Worm (Caenorhabditis elegans) whole organism, mixed stage, embryonic: Measurements from ENCODE around the gene C05E7.3.

Source experiments
- bed-3 ChIP-seq: fragments of 200-800 bp; sonication (Bioruptor generic); optimal IDR thresholded peaks from 3 replicates; lab custom pipeline; 2018; ENCODE audit warnings: mild to moderate bottlenecking, missing genetic modification characterization, moderate library complexity, missing compliant biosample characterization
- ceh-39 ChIP-seq: fragments of 150-350 bp; optimal IDR thresholded peaks from 2 replicates; lab custom pipeline; 2014; ENCODE audit warnings: missing biosample characterization, missing genetic modification characterization
- ceh-83 ChIP-seq: fragments of 200-800 bp; sonication (Bioruptor generic); optimal IDR thresholded peaks from 2 replicates; lab custom pipeline; 2018; ENCODE audit warnings: mild to moderate bottlenecking, missing genetic modification characterization, missing compliant biosample characterization
- ces-1 ChIP-seq: fragments of 150-350 bp; optimal IDR thresholded peaks from 2 replicates; lab custom pipeline; 2014; ENCODE audit warnings: missing biosample characterization, missing genetic modification reagents, missing genetic modification characterization
- cnd-1 ChIP-seq: fragments of 200-800 bp; sonication (Bioruptor generic); optimal IDR thresholded peaks from 2 replicates; lab custom pipeline; 2018; ENCODE audit warnings: mild to moderate bottlenecking, missing genetic modification characterization, missing compliant biosample characterization
- elt-1 ChIP-seq: sonication (generic microtip); optimal IDR thresholded peaks from 2 replicates; lab custom pipeline; 2017; ENCODE audit warnings: missing genetic modification characterization, mild to moderate bottlenecking, missing compliant biosample characterization, antibody characterized with exemption, moderate library complexity, borderline replicate concordance; ENCODE audit not compliant: insufficient read depth
- flh-1 ChIP-seq: fragments of 200-800 bp; sonication (Bioruptor generic); optimal IDR thresholded peaks from 2 replicates; lab custom pipeline; 2018; ENCODE audit warnings: mild to moderate bottlenecking, missing genetic modification characterization, moderate library complexity, missing compliant biosample characterization
- ham-2 ChIP-seq: fragments of 200-800 bp; sonication (Bioruptor generic); optimal IDR thresholded peaks from 2 replicates; lab custom pipeline; 2018; ENCODE audit warnings: mild to moderate bottlenecking, missing genetic modification characterization, missing compliant biosample characterization
- hlh-1 ChIP-seq: fragments of 150-350 bp; optimal IDR thresholded peaks from 2 replicates; lab custom pipeline; 2014; ENCODE audit warnings: missing biosample characterization, missing genetic modification reagents, missing genetic modification characterization
- lin-32 ChIP-seq: fragments of 200-800 bp; sonication (Bioruptor generic); optimal IDR thresholded peaks from 2 replicates; lab custom pipeline; 2018; ENCODE audit warnings: mild to moderate bottlenecking, missing genetic modification characterization, missing compliant biosample characterization
- lsy-2 ChIP-seq: fragments of 150-350 bp; optimal IDR thresholded peaks from 2 replicates; lab custom pipeline; 2014; ENCODE audit warnings: missing biosample characterization, missing genetic modification characterization
- mab-5 ChIP-seq: fragments of 150-350 bp; optimal IDR thresholded peaks from 2 replicates; lab custom pipeline; 2014; ENCODE audit warnings: missing biosample characterization, missing genetic modification characterization
- mep-1 ChIP-seq: fragments of 150-350 bp; optimal IDR thresholded peaks from 2 replicates; lab custom pipeline; 2017; ENCODE audit warnings: missing biosample characterization, missing genetic modification reagents, missing genetic modification characterization, inconsistent platforms
- mls-2 ChIP-seq: sonication (generic microtip); optimal IDR thresholded peaks from 2 replicates; lab custom pipeline; 2016; ENCODE audit warnings: mild to moderate bottlenecking, missing genetic modification characterization, moderate library complexity, missing compliant biosample characterization
- nhr-12 ChIP-seq: fragments of 150-350 bp; optimal IDR thresholded peaks from 2 replicates; lab custom pipeline; 2014; ENCODE audit warnings: missing biosample characterization, missing genetic modification characterization
- nhr-2 ChIP-seq: fragments of 150-350 bp; optimal IDR thresholded peaks from 2 replicates; lab custom pipeline; 2014; ENCODE audit warnings: missing biosample characterization, missing genetic modification characterization
- pha-4 ChIP-seq: fragments of 150-350 bp; optimal IDR thresholded peaks from 2 replicates; lab custom pipeline; 2018; ENCODE audit warnings: missing biosample characterization, missing genetic modification reagents, missing genetic modification characterization
- snpc-4 ChIP-seq: fragments of 150-350 bp; optimal IDR thresholded peaks from 2 replicates; lab custom pipeline; 2014; ENCODE audit warnings: missing biosample characterization, missing genetic modification characterization
- tbx-8 ChIP-seq: fragments of 200-800 bp; sonication (Bioruptor generic); optimal IDR thresholded peaks from 2 replicates; lab custom pipeline; 2018; ENCODE audit warnings: mild to moderate bottlenecking, missing genetic modification characterization, moderate library complexity, missing compliant biosample characterization
- unc-120 ChIP-seq: sonication (generic microtip); optimal IDR thresholded peaks from 2 replicates; lab custom pipeline; 2017; ENCODE audit warnings: missing genetic modification characterization, missing compliant biosample characterization; ENCODE audit not compliant: poor library complexity, severe bottlenecking
- unc-39 ChIP-seq: fragments of 150-350 bp; optimal IDR thresholded peaks from 2 replicates; lab custom pipeline; 2014; ENCODE audit warnings: missing biosample characterization, missing genetic modification characterization
- unc-62 ChIP-seq: fragments of 150-350 bp; optimal IDR thresholded peaks from 2 replicates; lab custom pipeline; 2014; ENCODE audit warnings: missing biosample characterization, missing genetic modification reagents, missing genetic modification characterization
- zip-8 ChIP-seq: fragments of 150-350 bp; optimal IDR thresholded peaks from 2 replicates; lab custom pipeline; 2014; ENCODE audit warnings: missing biosample characterization, missing genetic modification characterization
- ztf-11 ChIP-seq: fragments of 150-350 bp; optimal IDR thresholded peaks from 2 replicates; lab custom pipeline; 2014; ENCODE audit warnings: missing biosample characterization, missing genetic modification characterization

Gene C05E7.3

ce11 chrX:12946533-12946932 is at the start of gene C05E7.3:
TSS of gene C05E7.3 (minus strand) at chrX:12946633.
- no peak for TF ChIP-seq nhr-2
- TF ChIP-seq elt-1 (tag; lab: Kevin White, UChicago) = no peak
- TF ChIP-seq ztf-11 (tag; lab: Kevin White, UChicago) = no peak
- TF ChIP-seq flh-1 (GFP tag; lab: Kevin White, UChicago) = no peak
- no peak for TF ChIP-seq lin-32 (GFP tag; lab: Kevin White, UChicago)
- no peak for TF ChIP-seq unc-39 (tag; lab: Kevin White, UChicago)
- TF ChIP-seq ces-1 (GFP tag; lab: Kevin White, UChicago) = no peak
- TF ChIP-seq lsy-2 = no peak
- no peak for TF ChIP-seq mls-2
- no peak for TF ChIP-seq mep-1 (tag; lab: Kevin White, UChicago)
- TF ChIP-seq cnd-1 = no peak
- TF ChIP-seq, all 35 proteins: peak for 0

ce11 chrX:12996161-12996560 is 49.7 kb upstream of the C05E7.3 start:
- TF ChIP-seq zip-8 (tag; lab: Kevin White, UChicago) = peak; percentile 92
- no peak for TF ChIP-seq flh-1 (GFP tag; lab: Kevin White, UChicago)

ce11 chrX:12990529-12991520 is 44.4 kb upstream of the C05E7.3 start, which contains the start of the genes F11C1.1 and vwa-8:
TSS of gene F11C1.1 (minus strand) at chrX:12990579.
TSS of gene vwa-8 (plus strand) at chrX:12991470.
- TF ChIP-seq tbx-8 (GFP tag; lab: Kevin White, UChicago) (no peak), bed-3 (GFP tag; lab: Kevin White, UChicago) (no peak), unc-39 (tag; lab: Kevin White, UChicago) (no peak), cnd-1 (no peak), ceh-83 (GFP tag; lab: Kevin White, UChicago) (no peak), nhr-2 (no peak), lin-32 (GFP tag; lab: Kevin White, UChicago) (no peak), ceh-39 (tag; lab: Kevin White, UChicago) (peak; percentile 29)

- TF ChIP-seq mep-1 (tag; lab: Kevin White, UChicago) = peak; percentile 38
- TF ChIP-seq unc-120 (tag; lab: Kevin White, UChicago) = peak; percentile 70
- TF ChIP-seq ztf-11 (tag; lab: Kevin White, UChicago) = no peak
- TF ChIP-seq ceh-83 (GFP tag; lab: Kevin White, UChicago) = no peak
- no peak for TF ChIP-seq snpc-4 (tag; lab: Kevin White, UChicago)
- TF ChIP-seq tbx-8 (GFP tag; lab: Kevin White, UChicago) = no peak
- peak; percentile 63 for TF ChIP-seq ceh-39 (tag; lab: Kevin White, UChicago)
- TF ChIP-seq pha-4 (tag; lab: Kevin White, UChicago) = peak; percentile 6
These were observed 42.8 kb upstream of the C05E7.3 start, which contains the start of gene F11C1.7 for ce11 chrX:12989205-12989604. TSS of gene F11C1.7 (plus strand) at chrX:12989344.

- no peak for TF ChIP-seq ces-1 (GFP tag; lab: Kevin White, UChicago)
- peak; percentile 87 for TF ChIP-seq nhr-2
These were observed 40.7 kb upstream of the C05E7.3 start, which contains the start of gene mff-1 for ce11 chrX:12987119-12987518. TSS of gene mff-1 (minus strand) at chrX:12987219.

- TF ChIP-seq ceh-83 (GFP tag; lab: Kevin White, UChicago) = no peak
- no peak for TF ChIP-seq unc-62 (GFP tag; lab: Kevin White, UChicago)
- no peak for TF ChIP-seq ham-2 (GFP tag; lab: Kevin White, UChicago)
- no peak for TF ChIP-seq ceh-39 (tag; lab: Kevin White, UChicago)
- no peak for TF ChIP-seq hlh-1 (tag; lab: Kevin White, UChicago)
- TF ChIP-seq snpc-4 (tag; lab: Kevin White, UChicago) = no peak
- TF ChIP-seq mep-1 (tag; lab: Kevin White, UChicago) = no peak
- no peak for TF ChIP-seq bed-3 (GFP tag; lab: Kevin White, UChicago)
- no peak for TF ChIP-seq unc-39 (tag; lab: Kevin White, UChicago)
- TF ChIP-seq flh-1 (GFP tag; lab: Kevin White, UChicago) = no peak
- no peak for TF ChIP-seq nhr-12 (tag; lab: Kevin White, UChicago)
- TF ChIP-seq elt-1 (tag; lab: Kevin White, UChicago) = no peak
- TF ChIP-seq mab-5 (tag; lab: Kevin White, UChicago) = no peak
- no peak for TF ChIP-seq cnd-1
- no peak for TF ChIP-seq zip-8 (tag; lab: Kevin White, UChicago)
These were observed 36.3 kb upstream of the C05E7.3 start for ce11 chrX:12982725-12983124.
